Worm (Caenorhabditis elegans) whole organism, young adult: ENCODE measurements around the gene ZK105.13.

Source experiments
- B0261.1 ChIP-seq: sonication (generic microtip); optimal IDR thresholded peaks from 2 replicates; lab custom pipeline; 2016; ENCODE audit warnings: mild to moderate bottlenecking, missing genetic modification characterization, moderate library complexity, missing compliant biosample characterization
- ama-1 ChIP-seq, 3 experiments: fragments of 150-350 bp in 1 of 3; sonication (generic microtip) in 2 of 3; optimal IDR thresholded peaks; 2 replicates each; lab custom pipeline; 2014 to 2018; ENCODE audit warnings: missing biosample characterization in 2 of 3, missing genetic modification characterization in 2 of 3, missing genetic modification reagents in 2 of 3
- cebp-1 ChIP-seq, 2 experiments: fragments of 200-800 bp in 1 of 2; sonication (Bioruptor generic) in 1 of 2; sonication (generic microtip) in 1 of 2; IDR thresholded peaks in 1 of 2; optimal IDR thresholded peaks in 1 of 2; 2 replicates each; pipeline versions ENCODE4 v1.3.6 to Lab custom; 2017 to 2022; ENCODE audit warnings: missing compliant biosample characterization in 2 of 2, missing genetic modification characterization in 2 of 2, mild to moderate bottlenecking in 1 of 2, missing genetic modification reagents in 1 of 2, moderate library complexity in 1 of 2
- ceh-91 ChIP-seq: fragments of 200-800 bp; sonication (Bioruptor generic); IDR thresholded peaks from 2 replicates; pipeline ENCODE4 v1.3.6; 2022; ENCODE audit warnings: missing genetic modification reagents, missing genetic modification characterization, missing compliant biosample characterization
- hlh-26 ChIP-seq: fragments of 200-800 bp; sonication (Bioruptor generic); conservative IDR thresholded peaks from 2 replicates; pipeline ENCODE4 v1.3.6; 2022; ENCODE audit warnings: missing genetic modification reagents, missing genetic modification characterization, missing compliant biosample characterization
- zim-3 ChIP-seq: sonication (generic microtip); optimal IDR thresholded peaks from 2 replicates; lab custom pipeline; 2017; ENCODE audit warnings: mild to moderate bottlenecking, missing genetic modification characterization, moderate library complexity, missing compliant biosample characterization
- ztf-28 ChIP-seq: fragments of 200-800 bp; sonication (Bioruptor generic); IDR thresholded peaks from 2 replicates; pipeline ENCODE4 v1.3.6; 2022; ENCODE audit warnings: missing genetic modification reagents, missing genetic modification characterization, missing compliant biosample characterization

DNA sequence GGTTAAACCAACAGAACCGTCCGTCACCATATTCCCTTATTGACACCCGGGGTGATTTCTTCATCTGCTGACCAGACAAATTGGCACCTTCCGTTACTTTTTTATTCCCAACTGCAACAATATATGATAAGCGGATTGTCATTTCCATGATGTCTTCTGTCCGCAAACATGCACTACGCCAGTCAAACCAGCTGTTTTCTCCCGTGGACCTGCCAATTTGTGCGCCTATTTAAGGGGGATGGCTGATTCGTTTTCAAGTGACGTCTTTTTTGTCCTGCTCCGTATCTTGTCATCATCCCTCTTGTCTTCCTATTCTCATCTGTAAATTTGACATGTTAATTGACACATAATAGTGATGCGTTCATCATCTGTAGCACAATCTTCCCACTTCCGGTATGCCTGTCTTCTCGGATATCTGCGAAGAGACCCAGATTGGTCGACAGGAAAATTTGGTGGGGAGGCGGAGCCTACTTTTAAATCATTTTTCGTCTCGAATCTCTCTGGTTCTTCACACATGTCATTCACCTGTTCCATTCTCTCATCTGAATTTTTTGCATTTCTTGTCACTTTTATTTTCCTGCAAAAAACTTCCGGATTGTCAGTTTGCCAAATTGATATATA lies 35.1 kb upstream of the ZK105.13 start:
- TF ChIP-seq hlh-26 (no peak), B0261.1 (tag; lab: Kevin White, UChicago) (no peak), ceh-91 (GFP tag; lab: Robert Waterston, UW) (no peak), ama-1 (optimal IDR thresholded peaks at IDR 0.05; lab: Kevin White, UChicago) (no peak), ama-1 (GFP tag; optimal IDR thresholded peaks at IDR 0.05; lab: Kevin White, UChicago) (no peak), zim-3 (tag; lab: Kevin White, UChicago) (no peak), cebp-1 (GFP tag; IDR thresholded peaks at IDR 0.05; lab: Robert Waterston, UW) (no peak), cebp-1 (tag; optimal IDR thresholded peaks at IDR 0.05; lab: Kevin White, UChicago) (no peak), ztf-28 (no peak)
